Worm (Caenorhabditis elegans) whole organism, L4 larva: Measurements from ENCODE around the gene W01F3.2.

ENCODE experiments used
- D1046.2 ChIP-seq: fragments of 200-800 bp; sonication (Bioruptor generic); IDR thresholded peaks from 2 replicates; pipeline ENCODE4 v1.3.6; 2022; ENCODE audit warnings: missing genetic modification characterization, missing compliant biosample characterization
- F26F4.8 ChIP-seq: fragments of 200-800 bp; sonication (Bioruptor generic); conservative IDR thresholded peaks from 2 replicates; pipeline ENCODE4 v1.3.6; 2022; ENCODE audit warnings: missing genetic modification characterization, missing compliant biosample characterization
- F44E2.7 ChIP-seq: fragments of 200-800 bp; sonication (Bioruptor generic); IDR thresholded peaks from 2 replicates; pipeline ENCODE4 v2.1.2; 2022; ENCODE audit warnings: missing genetic modification characterization, missing compliant biosample characterization
- R02D3.7 ChIP-seq: fragments of 150-350 bp; sonication (generic microtip); optimal IDR thresholded peaks from 3 replicates; lab custom pipeline; 2014; ENCODE audit warnings: missing biosample characterization, missing genetic modification characterization
- Y105C5A.15 ChIP-seq: fragments of 200-800 bp; sonication (Bioruptor generic); IDR thresholded peaks from 2 replicates; pipeline ENCODE4 v1.3.6; 2022; ENCODE audit warnings: missing genetic modification characterization, missing compliant biosample characterization
- ZK337.2 ChIP-seq: fragments of 200-800 bp; sonication (Bioruptor generic); IDR thresholded peaks from 2 replicates; pipeline ENCODE4 v1.3.6; 2022; ENCODE audit warnings: missing genetic modification reagents, missing genetic modification characterization, missing compliant biosample characterization
- attf-4 ChIP-seq: sonication (generic microtip); optimal IDR thresholded peaks from 3 replicates; lab custom pipeline; 2017; ENCODE audit warnings: missing biosample characterization, missing genetic modification characterization
- ceh-28 ChIP-seq: fragments of 150-350 bp; optimal IDR thresholded peaks from 2 replicates; lab custom pipeline; 2014; ENCODE audit warnings: missing biosample characterization, missing genetic modification reagents, missing genetic modification characterization
- ceh-82 ChIP-seq: sonication (generic microtip); optimal IDR thresholded peaks from 2 replicates; lab custom pipeline; 2017; ENCODE audit warnings: missing biosample characterization, missing genetic modification characterization
- daf-12 ChIP-seq: fragments of 150-350 bp; optimal IDR thresholded peaks from 2 replicates; lab custom pipeline; 2014; ENCODE audit warnings: missing biosample characterization, missing genetic modification reagents, missing genetic modification characterization
- daf-16 ChIP-seq, 3 experiments: sonication (generic microtip); optimal IDR thresholded peaks; 2 replicates each; lab custom pipeline; 2016 to 2017; ENCODE audit warnings: missing genetic modification characterization in 3 of 3, missing genetic modification reagents in 3 of 3, mild to moderate bottlenecking in 2 of 3, missing compliant biosample characterization in 2 of 3, missing biosample characterization in 1 of 3, moderate library complexity in 1 of 3
- daf-19 ChIP-seq: fragments of 200-800 bp; sonication (Bioruptor generic); conservative IDR thresholded peaks from 2 replicates; pipeline ENCODE4 v1.3.6; 2022; ENCODE audit warnings: missing genetic modification characterization, missing compliant biosample characterization
- dmd-8 ChIP-seq: fragments of 200-800 bp; sonication (Bioruptor generic); IDR thresholded peaks from 2 replicates; pipeline ENCODE4 v1.3.6; 2022; ENCODE audit warnings: missing genetic modification characterization, missing compliant biosample characterization
- dmd-9 ChIP-seq: fragments of 200-800 bp; sonication (Bioruptor generic); IDR thresholded peaks from 2 replicates; pipeline ENCODE4 v1.3.6; 2022; ENCODE audit warnings: missing genetic modification reagents, missing genetic modification characterization, missing compliant biosample characterization
- dpl-1 ChIP-seq: fragments of 150-350 bp; optimal IDR thresholded peaks from 2 replicates; lab custom pipeline; 2014; ENCODE audit warnings: missing biosample characterization, missing genetic modification reagents, missing genetic modification characterization
- duxl-1 ChIP-seq: sonication (generic microtip); optimal IDR thresholded peaks from 2 replicates; lab custom pipeline; 2016; ENCODE audit warnings: mild to moderate bottlenecking, missing genetic modification characterization, moderate library complexity, missing compliant biosample characterization; ENCODE audit not compliant: poor library complexity
- egl-27 ChIP-seq: sonication (generic microtip); optimal IDR thresholded peaks from 3 replicates; lab custom pipeline; 2017; ENCODE audit warnings: missing biosample characterization, missing genetic modification reagents, missing genetic modification characterization
- fkh-10 ChIP-seq: fragments of 150-350 bp; optimal IDR thresholded peaks from 2 replicates; lab custom pipeline; 2014; ENCODE audit warnings: missing biosample characterization, missing genetic modification reagents, missing genetic modification characterization
- fos-1 ChIP-seq: fragments of 150-350 bp; optimal IDR thresholded peaks from 2 replicates; lab custom pipeline; 2014; ENCODE audit warnings: missing biosample characterization, missing genetic modification characterization
- hif-1 ChIP-seq, 2 experiments: sonication (generic microtip); optimal IDR thresholded peaks; 2 replicates each; lab custom pipeline; 2016 to 2017; ENCODE audit warnings: missing compliant biosample characterization in 2 of 2, missing genetic modification characterization in 2 of 2, missing genetic modification reagents in 2 of 2, missing genotype in 2 of 2, mild to moderate bottlenecking in 1 of 2
- hlh-30 ChIP-seq: sonication (generic microtip); optimal IDR thresholded peaks from 2 replicates; lab custom pipeline; 2017; ENCODE audit warnings: antibody characterized with exemption, mild to moderate bottlenecking, missing genetic modification characterization, missing compliant biosample characterization; ENCODE audit not compliant: insufficient read depth
- jun-1 ChIP-seq: fragments of 150-350 bp; optimal IDR thresholded peaks from 2 replicates; lab custom pipeline; 2014; ENCODE audit warnings: missing biosample characterization, missing genetic modification reagents, missing genetic modification characterization
- lin-1 ChIP-seq: fragments of 200-800 bp; sonication (Bioruptor generic); IDR thresholded peaks from 2 replicates; pipeline ENCODE4 v1.3.6; 2022; ENCODE audit warnings: missing genetic modification reagents, missing genetic modification characterization, missing compliant biosample characterization
- lin-15B ChIP-seq: fragments of 150-350 bp; sonication (generic microtip); optimal IDR thresholded peaks from 3 replicates; lab custom pipeline; 2014; ENCODE audit warnings: missing biosample characterization, missing genetic modification characterization
- lin-38 ChIP-seq: fragments of 200-800 bp; sonication (Bioruptor generic); IDR thresholded peaks from 2 replicates; pipeline ENCODE4 v1.3.6; 2022; ENCODE audit warnings: missing genetic modification reagents, missing genetic modification characterization, missing compliant biosample characterization
- lir-3 ChIP-seq: sonication (generic microtip); optimal IDR thresholded peaks from 2 replicates; lab custom pipeline; 2016; ENCODE audit warnings: mild to moderate bottlenecking, missing genetic modification characterization, missing compliant biosample characterization
- lsy-2 ChIP-seq, 2 experiments: fragments of 150-350 bp in 1 of 2; sonication (generic microtip) in 1 of 2; optimal IDR thresholded peaks; 2 replicates each; lab custom pipeline; 2014 to 2017; ENCODE audit warnings: missing biosample characterization in 2 of 2, missing genetic modification characterization in 2 of 2
- madf-5 ChIP-seq, 2 experiments: fragments of 200-800 bp; sonication (Bioruptor generic); IDR thresholded peaks; 2 replicates each; pipeline ENCODE4 v1.3.6; 2022; ENCODE audit warnings: missing compliant biosample characterization in 2 of 2, missing genetic modification characterization in 2 of 2
- mdl-1 ChIP-seq, 2 experiments: fragments of 150-350 bp in 1 of 2; sonication (generic microtip) in 1 of 2; optimal IDR thresholded peaks; 2 replicates each; lab custom pipeline; 2014 to 2017; ENCODE audit warnings: missing biosample characterization in 2 of 2, missing genetic modification characterization in 2 of 2
- mdt-29 ChIP-seq: fragments of 200-800 bp; sonication (Bioruptor generic); IDR thresholded peaks from 2 replicates; pipeline ENCODE4 v1.3.6; 2022; ENCODE audit warnings: missing genetic modification reagents, missing genetic modification characterization, missing compliant biosample characterization
- mep-1 ChIP-seq: fragments of 150-350 bp; sonication (generic microtip); optimal IDR thresholded peaks from 3 replicates; lab custom pipeline; 2014; ENCODE audit warnings: missing biosample characterization, missing genetic modification characterization
- nhr-11 ChIP-seq: fragments of 150-350 bp; optimal IDR thresholded peaks from 2 replicates; lab custom pipeline; 2014; ENCODE audit warnings: missing biosample characterization, missing genetic modification characterization
- nhr-111 ChIP-seq: fragments of 200-800 bp; sonication (Bioruptor generic); optimal IDR thresholded peaks from 2 replicates; lab custom pipeline; 2018; ENCODE audit warnings: mild to moderate bottlenecking, missing genetic modification characterization, missing compliant biosample characterization
- nhr-237 ChIP-seq: sonication (generic microtip); optimal IDR thresholded peaks from 2 replicates; lab custom pipeline; 2017; ENCODE audit warnings: missing biosample characterization, missing genetic modification characterization
- nhr-25 ChIP-seq: sonication (generic microtip); optimal IDR thresholded peaks from 2 replicates; lab custom pipeline; 2017; ENCODE audit warnings: missing genetic modification characterization, mild to moderate bottlenecking, missing compliant biosample characterization, antibody characterized with exemption, moderate library complexity, borderline replicate concordance; ENCODE audit not compliant: insufficient read depth
- nhr-41 ChIP-seq: fragments of 200-800 bp; sonication (Bioruptor generic); IDR thresholded peaks from 2 replicates; pipeline ENCODE4 v1.3.6; 2022; ENCODE audit warnings: missing genetic modification reagents, missing genetic modification characterization, missing compliant biosample characterization
- nhr-42 ChIP-seq: fragments of 200-800 bp; sonication (Bioruptor generic); IDR thresholded peaks from 2 replicates; pipeline ENCODE4 v1.3.6; 2022; ENCODE audit warnings: missing genetic modification characterization, missing compliant biosample characterization
- nhr-77 ChIP-seq: fragments of 150-350 bp; optimal IDR thresholded peaks from 2 replicates; lab custom pipeline; 2014; ENCODE audit warnings: missing biosample characterization, missing genetic modification characterization
- pha-4 ChIP-seq, 2 experiments: fragments of 150-350 bp in 1 of 2; fragments of 200-800 bp in 1 of 2; sonication (Bioruptor generic) in 1 of 2; IDR thresholded peaks in 1 of 2; optimal IDR thresholded peaks in 1 of 2; 2 replicates each; pipeline versions ENCODE4 v1.3.6 to Lab custom; 2014 to 2022; ENCODE audit warnings: missing genetic modification characterization in 2 of 2, missing genetic modification reagents in 2 of 2, missing biosample characterization in 1 of 2, missing compliant biosample characterization in 1 of 2
- pqm-1 ChIP-seq: sonication (generic microtip); optimal IDR thresholded peaks from 2 replicates; lab custom pipeline; 2017; ENCODE audit warnings: missing biosample characterization, missing genetic modification characterization
- set-16 ChIP-seq: fragments of 200-800 bp; sonication (Bioruptor generic); IDR thresholded peaks from 2 replicates; pipeline ENCODE4 v1.3.6; 2022; ENCODE audit warnings: missing genetic modification reagents, missing genetic modification characterization, missing compliant biosample characterization
- skn-1 ChIP-seq: fragments of 150-350 bp; optimal IDR thresholded peaks from 2 replicates; lab custom pipeline; 2014; ENCODE audit warnings: missing biosample characterization, missing genetic modification characterization
- snpc-4 ChIP-seq: fragments of 150-350 bp; optimal IDR thresholded peaks from 2 replicates; lab custom pipeline; 2014; ENCODE audit warnings: missing biosample characterization, missing genetic modification characterization
- spr-1 ChIP-seq: sonication (generic microtip); optimal IDR thresholded peaks from 2 replicates; lab custom pipeline; 2016; ENCODE audit warnings: mild to moderate bottlenecking, missing genetic modification characterization, missing compliant biosample characterization
- tra-1 ChIP-seq: fragments of 200-800 bp; sonication (Bioruptor generic); IDR thresholded peaks from 2 replicates; pipeline ENCODE4 v1.3.6; 2022; ENCODE audit warnings: missing genetic modification reagents, missing genetic modification characterization, missing compliant biosample characterization
- unc-62 ChIP-seq, 3 experiments: fragments of 150-350 bp in 1 of 3; sonication (generic microtip); optimal IDR thresholded peaks in 2 of 3; peaks in 1 of 3; 1 replicate in 1 of 3; 2 replicates in 2 of 3; lab custom pipeline; 2014 to 2017; ENCODE audit warnings: missing biosample characterization in 3 of 3, missing genetic modification characterization in 3 of 3, missing genetic modification reagents in 3 of 3, missing genotype in 1 of 3
- zag-1 ChIP-seq: fragments of 150-350 bp; optimal IDR thresholded peaks from 2 replicates; lab custom pipeline; 2014; ENCODE audit warnings: missing biosample characterization, missing genetic modification characterization
- zfp-3 ChIP-seq: fragments of 200-800 bp; sonication (Bioruptor generic); conservative IDR thresholded peaks from 2 replicates; pipeline ENCODE4 v1.3.6; 2022; ENCODE audit warnings: missing genetic modification reagents, missing genetic modification characterization, missing compliant biosample characterization
- zip-11 ChIP-seq: fragments of 200-800 bp; sonication (Bioruptor generic); IDR thresholded peaks from 2 replicates; pipeline ENCODE4 v1.3.6; 2022; ENCODE audit warnings: missing genetic modification characterization, missing compliant biosample characterization

W01F3.2 gene

ce11 chrV:20693968-20694367, 33.8 kb downstream of the W01F3.2 start (continued):
- no peak for TF ChIP-seq egl-27 (tag; lab: Kevin White, UChicago)
- TF ChIP-seq snpc-4 (tag; lab: Kevin White, UChicago) = no peak
- peak; percentile 19 for TF ChIP-seq jun-1
- TF ChIP-seq zip-11 (GFP tag; lab: Robert Waterston, UW) = 0 out of 2 replicates have a peak, but pooled peaks have one; percentile 66
- peak in 1 of 2 experiments; percentile 78 for TF ChIP-seq daf-16 (GFP tag; optimal IDR thresholded peaks at IDR 0.05; lab: Kevin White, UChicago)
- peak; percentile 58 for TF ChIP-seq daf-16 (tag; optimal IDR thresholded peaks at IDR 0.05; lab: Kevin White, UChicago)
- TF ChIP-seq unc-62 (GFP tag; optimal IDR thresholded peaks at IDR 0.05 in 1 of 2; lab: Kevin White, UChicago) = no peak
- no peak for TF ChIP-seq unc-62 (tag; optimal IDR thresholded peaks at IDR 0.05; lab: Kevin White, UChicago)
- TF ChIP-seq zag-1 (tag; lab: Kevin White, UChicago) = no peak
- TF ChIP-seq lin-15B (tag; lab: Kevin White, UChicago) = no peak
- TF ChIP-seq tra-1 = peak; percentile 83
- peak; percentile 81 for TF ChIP-seq lin-1 (GFP tag; lab: Robert Waterston, UW)
- TF ChIP-seq lin-38 (GFP tag; lab: Robert Waterston, UW) = peak; percentile 71
- TF ChIP-seq mdt-29 (GFP tag; lab: Robert Waterston, UW) = peak; percentile 66
- TF ChIP-seq set-16 (GFP tag; lab: Robert Waterston, UW) = no peak; the same call in 1 of the 2 replicates
- peak; percentile 88 for TF ChIP-seq F26F4.8 (GFP tag; lab: Robert Waterston, UW)
- peak; percentile 21; the same call in 1 of the 2 replicates for TF ChIP-seq F44E2.7 (GFP tag; lab: Robert Waterston, UW)
- TF ChIP-seq pqm-1 (tag; lab: Kevin White, UChicago) = no peak
- no peak for TF ChIP-seq daf-19
- peak; percentile 58; the same call in 1 of the 2 replicates for TF ChIP-seq nhr-42 (GFP tag; lab: Robert Waterston, UW)
- no peak for TF ChIP-seq attf-4
- TF ChIP-seq fkh-10 (GFP tag; lab: Kevin White, UChicago) = no peak
- no peak for TF ChIP-seq mdl-1 (tag; optimal IDR thresholded peaks at IDR 0.05; lab: Kevin White, UChicago)
- TF ChIP-seq pha-4 (GFP tag; IDR thresholded peaks at IDR 0.05; lab: Robert Waterston, UW) = peak; percentile 88
- no peak for TF ChIP-seq pha-4 (tag; optimal IDR thresholded peaks at IDR 0.05; lab: Kevin White, UChicago)
- TF ChIP-seq zfp-3 (GFP tag; lab: Robert Waterston, UW) = no peak
- no peak for TF ChIP-seq R02D3.7 (tag; lab: Kevin White, UChicago)
- TF ChIP-seq dpl-1 = peak; percentile 13
- peak in 1 of 2 experiments; percentile 8 for TF ChIP-seq hif-1 (tag; optimal IDR thresholded peaks at IDR 0.05; lab: Kevin White, UChicago)
- TF ChIP-seq hlh-30 (tag; lab: Kevin White, UChicago) = peak; percentile 0
- TF ChIP-seq ceh-28 (tag; lab: Kevin White, UChicago) = no peak
- TF ChIP-seq lir-3 (tag; lab: Kevin White, UChicago) = peak; percentile 47
- TF ChIP-seq skn-1 = no peak
- TF ChIP-seq nhr-41 (GFP tag; lab: Robert Waterston, UW) = no peak
- TF ChIP-seq nhr-25 (tag; lab: Kevin White, UChicago) = peak; percentile 40
- TF ChIP-seq fos-1 (tag; lab: Kevin White, UChicago) = no peak
- peak; percentile 68; the same call in 1 of the 2 replicates for TF ChIP-seq ZK337.2 (GFP tag; lab: Robert Waterston, UW)
- no peak for TF ChIP-seq nhr-237 (tag; lab: Kevin White, UChicago)
- no peak for TF ChIP-seq ceh-82 (tag; lab: Kevin White, UChicago)
- peak; percentile 86 for TF ChIP-seq Y105C5A.15
- TF ChIP-seq duxl-1 = peak; percentile 71
- TF ChIP-seq nhr-11 (tag; lab: Kevin White, UChicago) = no peak
- TF ChIP-seq nhr-111 (GFP tag; lab: Kevin White, UChicago) = no peak
- peak; percentile 83 to 92; a peak in 3 of 4 replicates for TF ChIP-seq madf-5 (GFP tag; IDR thresholded peaks at IDR 0.05; lab: Robert Waterston, UW)
- peak; percentile 76; the same call in 1 of the 2 replicates for TF ChIP-seq D1046.2 (GFP tag; lab: Robert Waterston, UW)
- TF ChIP-seq lsy-2 (tag; optimal IDR thresholded peaks at IDR 0.05; lab: Kevin White, UChicago) = peak in 1 of 2 experiments; percentile 57
- peak; percentile 59 for TF ChIP-seq mep-1
- TF ChIP-seq dmd-8 (GFP tag; lab: Robert Waterston, UW) = peak; percentile 90
- TF ChIP-seq dmd-9 (GFP tag; lab: Robert Waterston, UW) = peak; percentile 29; the same call in 1 of the 2 replicates
- peak; percentile 2 for TF ChIP-seq nhr-77 (tag; lab: Kevin White, UChicago)
- TF ChIP-seq spr-1 (tag; lab: Kevin White, UChicago) = peak; percentile 53
- no peak for TF ChIP-seq daf-12 (tag; lab: Kevin White, UChicago)
